Fruit fly (Drosophila melanogaster) whole organism, embryonic: Measurements from ENCODE around the gene Dhps.

Source experiments
- Aef1 ChIP-seq: fragments of 200-800 bp; sonication (Bioruptor generic); IDR thresholded peaks from 3 replicates; pipeline ENCODE4 v1.3.6; 2022; ENCODE audit warnings: missing biosample characterization, missing genetic modification characterization
- Antp ChIP-seq: fragments of 200-800 bp; sonication (Bioruptor generic); optimal IDR thresholded peaks from 3 replicates; lab custom pipeline; 2016; ENCODE audit warnings: missing biosample characterization, missing genetic modification characterization
- Blimp-1 ChIP-seq: fragments of 200-800 bp; sonication (Bioruptor generic); optimal IDR thresholded peaks from 3 replicates; lab custom pipeline; 2018; ENCODE audit warnings: missing biosample characterization, missing genetic modification characterization, mild to moderate bottlenecking, moderate library complexity, missing genetic modification reagents
- BtbVII ChIP-seq: fragments of 200-800 bp; sonication (Bioruptor generic); optimal IDR thresholded peaks from 3 replicates; lab custom pipeline; 2017; ENCODE audit warnings: missing biosample characterization, mild to moderate bottlenecking, missing genetic modification characterization
- CG10274 ChIP-seq: fragments of 200-800 bp; sonication (Bioruptor generic); optimal IDR thresholded peaks from 3 replicates; lab custom pipeline; 2017; ENCODE audit warnings: missing biosample characterization, mild to moderate bottlenecking, missing genetic modification characterization
- CG10366 ChIP-seq: fragments of 200-800 bp; sonication (Bioruptor generic); IDR thresholded peaks from 2 replicates; pipeline ENCODE4 v1.3.6; 2022; ENCODE audit warnings: missing biosample characterization, missing genetic modification characterization
- CG10462 ChIP-seq: fragments of 200-800 bp; sonication (Bioruptor generic); optimal IDR thresholded peaks from 2 replicates; lab custom pipeline; 2016; ENCODE audit warnings: missing biosample characterization, missing genetic modification characterization
- CG12104 ChIP-seq: fragments of 200-800 bp; sonication (Bioruptor generic); optimal IDR thresholded peaks from 3 replicates; lab custom pipeline; 2016; ENCODE audit warnings: missing biosample characterization, missing genetic modification characterization
- CG12155 ChIP-seq: fragments of 200-800 bp; sonication (Bioruptor generic); optimal IDR thresholded peaks from 3 replicates; lab custom pipeline; 2016; ENCODE audit warnings: missing biosample characterization, missing genetic modification characterization
- CG12219 ChIP-seq: fragments of 200-800 bp; sonication (Bioruptor generic); optimal IDR thresholded peaks from 3 replicates; lab custom pipeline; 2018; ENCODE audit warnings: missing biosample characterization, mild to moderate bottlenecking, missing genetic modification characterization
- CG12659 ChIP-seq: fragments of 200-800 bp; sonication (Bioruptor generic); optimal IDR thresholded peaks from 3 replicates; lab custom pipeline; 2017; ENCODE audit warnings: mild to moderate bottlenecking, missing biosample characterization, missing genetic modification reagents, missing genetic modification characterization
- CG12769 ChIP-seq: fragments of 200-800 bp; sonication (Bioruptor generic); optimal IDR thresholded peaks from 2 replicates; lab custom pipeline; 2019; ENCODE audit warnings: missing biosample characterization, mild to moderate bottlenecking, missing genetic modification characterization, moderate library complexity
- CG18619 ChIP-seq: fragments of 200-800 bp; sonication (Bioruptor generic); optimal IDR thresholded peaks from 3 replicates; lab custom pipeline; 2017; ENCODE audit warnings: missing biosample characterization, mild to moderate bottlenecking, missing genetic modification characterization
- CG2129 ChIP-seq: fragments of 200-800 bp; sonication (Bioruptor generic); IDR thresholded peaks from 2 replicates; pipeline ENCODE4 v1.3.6; 2022; ENCODE audit warnings: missing biosample characterization, missing genetic modification characterization; ENCODE audit not compliant: partially characterized antibody
- CG3838 ChIP-seq: fragments of 200-800 bp; sonication (Bioruptor generic); optimal IDR thresholded peaks from 3 replicates; lab custom pipeline; 2016; ENCODE audit warnings: missing biosample characterization, missing genetic modification characterization
- CG42726 ChIP-seq: fragments of 200-800 bp; sonication (Bioruptor generic); IDR thresholded peaks from 2 replicates; pipeline ENCODE4 v1.3.6; 2022; ENCODE audit warnings: missing biosample characterization, missing genetic modification characterization; ENCODE audit not compliant: partially characterized antibody
- CG7357 ChIP-seq: fragments of 200-800 bp; sonication (Bioruptor generic); IDR thresholded peaks from 3 replicates; pipeline ENCODE4 v1.3.6; 2022; ENCODE audit warnings: missing biosample characterization, missing genetic modification characterization
- CG7987 ChIP-seq: fragments of 200-800 bp; sonication (Bioruptor generic); optimal IDR thresholded peaks from 2 replicates; lab custom pipeline; 2018; ENCODE audit warnings: missing biosample characterization, mild to moderate bottlenecking, missing genetic modification characterization, moderate library complexity
- CG8089 ChIP-seq: fragments of 200-800 bp; sonication (Bioruptor generic); optimal IDR thresholded peaks from 3 replicates; lab custom pipeline; 2016; ENCODE audit warnings: missing biosample characterization, missing genetic modification characterization
- CG8944 ChIP-seq: fragments of 200-800 bp; sonication (Bioruptor generic); optimal IDR thresholded peaks from 3 replicates; lab custom pipeline; 2016; ENCODE audit warnings: missing biosample characterization, missing genetic modification characterization
- Deaf1 ChIP-seq: fragments of 200-800 bp; optimal IDR thresholded peaks from 3 replicates; lab custom pipeline; 2019; ENCODE audit warnings: missing biosample characterization, mild to moderate bottlenecking, missing genetic modification characterization, moderate library complexity
- Dip2 ChIP-seq: fragments of 200-800 bp; sonication (Bioruptor generic); IDR thresholded peaks from 2 replicates; pipeline ENCODE4 v1.3.6; 2022; ENCODE audit warnings: missing biosample characterization, missing genetic modification characterization
- Dll ChIP-seq: fragments of 200-800 bp; sonication (Bioruptor generic); IDR thresholded peaks from 4 replicates; pipeline ENCODE4 v1.3.6; 2022; ENCODE audit warnings: missing biosample characterization, missing genetic modification characterization; ENCODE audit not compliant: partially characterized antibody
- E2f1 ChIP-seq: fragments of 200-800 bp; sonication (Bioruptor generic); IDR thresholded peaks from 2 replicates; pipeline ENCODE4 v1.3.6; 2022; ENCODE audit warnings: missing biosample characterization, missing genetic modification characterization
- Eip74EF ChIP-seq, 2 experiments: fragments of 200-800 bp in 1 of 2; fragments of >200 bp in 1 of 2; sonication (Bioruptor generic) in 1 of 2; optimal IDR thresholded peaks; 2 replicates each; lab custom pipeline; 2017 to 2019; ENCODE audit warnings: missing biosample characterization in 2 of 2, missing genetic modification characterization in 2 of 2, mild to moderate bottlenecking in 1 of 2, moderate library complexity in 1 of 2
- Fer1 ChIP-seq: fragments of 200-800 bp; sonication (Bioruptor generic); optimal IDR thresholded peaks from 2 replicates; lab custom pipeline; 2017; ENCODE audit warnings: missing biosample characterization, mild to moderate bottlenecking, missing genetic modification characterization
- Fer3 ChIP-seq: fragments of 200-800 bp; sonication (Bioruptor generic); optimal IDR thresholded peaks from 2 replicates; lab custom pipeline; 2018; ENCODE audit warnings: missing biosample characterization, mild to moderate bottlenecking, missing genetic modification characterization, moderate library complexity
- HHEX ChIP-seq: fragments of 200-800 bp; sonication (Bioruptor generic); optimal IDR thresholded peaks from 3 replicates; lab custom pipeline; 2017; ENCODE audit warnings: missing biosample characterization, mild to moderate bottlenecking, missing genetic modification characterization, missing genetic modification reagents
- HLH3B ChIP-seq: fragments of 200-800 bp; sonication (Bioruptor generic); IDR thresholded peaks from 2 replicates; pipeline ENCODE4 v1.3.6; 2022; ENCODE audit warnings: missing biosample characterization, missing genetic modification characterization
- HLHmδ ChIP-seq: fragments of 200-800 bp; sonication (Bioruptor generic); optimal IDR thresholded peaks from 2 replicates; lab custom pipeline; 2018; ENCODE audit warnings: missing biosample characterization, mild to moderate bottlenecking, missing genetic modification characterization, moderate library complexity
- MTF-1 ChIP-seq: fragments of 200-800 bp; sonication (Bioruptor generic); optimal IDR thresholded peaks from 2 replicates; lab custom pipeline; 2018; ENCODE audit warnings: missing biosample characterization, mild to moderate bottlenecking, missing genetic modification characterization, borderline replicate concordance
- Med ChIP-seq: fragments of 200-800 bp; sonication (Bioruptor generic); peaks from one replicate; lab custom pipeline; 2016; ENCODE audit warnings: missing biosample characterization, missing genetic modification characterization, mild to moderate bottlenecking, inconsistent platforms, moderate library complexity
- NC2β ChIP-seq: fragments of 200-800 bp; sonication (Bioruptor generic); optimal IDR thresholded peaks from 2 replicates; lab custom pipeline; 2016; ENCODE audit warnings: missing biosample characterization, missing genetic modification characterization
- Sin3A ChIP-seq: fragments of >200 bp; optimal IDR thresholded peaks from 2 replicates; lab custom pipeline; 2018
- al ChIP-seq: fragments of 200-800 bp; sonication (Bioruptor generic); IDR thresholded peaks from 2 replicates; pipeline ENCODE4 v1.3.6; 2022; ENCODE audit warnings: missing biosample characterization, missing genetic modification characterization
- ap ChIP-seq: fragments of 200-800 bp; sonication (Bioruptor generic); IDR thresholded peaks from 2 replicates; pipeline ENCODE4 v1.3.6; 2022; ENCODE audit warnings: missing biosample characterization, missing genetic modification characterization
- btn ChIP-seq: fragments of 200-800 bp; sonication (Bioruptor generic); optimal IDR thresholded peaks from 2 replicates; lab custom pipeline; 2016; ENCODE audit warnings: missing biosample characterization, missing genetic modification characterization
- dpn ChIP-seq, 2 experiments: fragments of 200-800 bp; sonication (Bioruptor generic); optimal IDR thresholded peaks; 3 replicates each; lab custom pipeline; 2016; ENCODE audit warnings: missing biosample characterization in 2 of 2, missing genetic modification characterization in 2 of 2
- gce ChIP-seq: fragments of 200-800 bp; sonication (Bioruptor generic); IDR thresholded peaks from 3 replicates; pipeline ENCODE4 v1.3.6; 2022; ENCODE audit warnings: missing biosample characterization, missing genetic modification characterization
- gsb ChIP-seq: fragments of 200-800 bp; sonication (Bioruptor generic); IDR thresholded peaks from 2 replicates; pipeline ENCODE4 v1.3.6; 2022; ENCODE audit warnings: missing biosample characterization, missing genetic modification characterization
- kah ChIP-seq: fragments of 200-800 bp; sonication (Bioruptor generic); optimal IDR thresholded peaks from 2 replicates; lab custom pipeline; 2018; ENCODE audit warnings: missing biosample characterization, mild to moderate bottlenecking, missing genetic modification characterization
- lilli ChIP-seq: fragments of 200-800 bp; sonication (Bioruptor generic); optimal IDR thresholded peaks from 3 replicates; lab custom pipeline; 2016; ENCODE audit warnings: missing biosample characterization, missing genetic modification characterization
- luna ChIP-seq: fragments of 200-800 bp; sonication (Bioruptor generic); optimal IDR thresholded peaks from 2 replicates; lab custom pipeline; 2016; ENCODE audit warnings: missing biosample characterization, missing genetic modification characterization
- org-1 ChIP-seq: fragments of 200-800 bp; sonication (Bioruptor generic); optimal IDR thresholded peaks from 2 replicates; lab custom pipeline; 2017; ENCODE audit warnings: missing biosample characterization, missing genetic modification characterization
- pho ChIP-seq: fragments of 200-800 bp; sonication (Bioruptor generic); optimal IDR thresholded peaks from 2 replicates; lab custom pipeline; 2016; ENCODE audit warnings: missing biosample characterization, missing genetic modification characterization
- pnt ChIP-seq: fragments of 200-800 bp; sonication (Bioruptor generic); optimal IDR thresholded peaks from 3 replicates; lab custom pipeline; 2016; ENCODE audit warnings: missing biosample characterization, missing genetic modification characterization
- psq ChIP-seq: fragments of 200-800 bp; sonication (Bioruptor generic); optimal IDR thresholded peaks from 2 replicates; lab custom pipeline; 2017; ENCODE audit warnings: missing biosample characterization, missing genetic modification characterization
- row ChIP-seq: fragments of 200-800 bp; sonication (Bioruptor generic); IDR thresholded peaks from 3 replicates; pipeline ENCODE4 v1.3.6; 2022; ENCODE audit warnings: missing biosample characterization, missing genetic modification characterization
- so ChIP-seq: fragments of 200-800 bp; sonication (Bioruptor generic); IDR thresholded peaks from 3 replicates; pipeline ENCODE4 v1.3.6; 2022; ENCODE audit warnings: missing biosample characterization, missing genetic modification characterization
- unc-4 ChIP-seq: fragments of 200-800 bp; sonication (Bioruptor generic); IDR thresholded peaks from 2 replicates; pipeline ENCODE4 v1.3.6; 2022; ENCODE audit warnings: missing biosample characterization, missing genetic modification characterization; ENCODE audit not compliant: partially characterized antibody
- usp ChIP-seq: fragments of >200 bp; optimal IDR thresholded peaks from 2 replicates; lab custom pipeline; 2017; ENCODE audit warnings: missing biosample characterization, missing genetic modification characterization

The Dhps gene

dm6 chr3L:8197779-8198279 is at the start of gene Dhps, which contains the start of gene UbcE2M (continued):
- TF ChIP-seq org-1 (GFP tag; lab: Kevin White, UChicago) (no peak), CG12104 (GFP tag; lab: Kevin White, UChicago) (peak; percentile 43), NC2β (peak; percentile 0), MTF-1 (GFP tag; lab: Kevin White, UChicago) (no peak), row (GFP tag; lab: Robert Waterston, UW) (peak; percentile 93), Blimp-1 (GFP tag; lab: Kevin White, UChicago) (no peak), CG8089 (GFP tag; lab: Kevin White, UChicago) (no peak), CG7357 (GFP tag; lab: Robert Waterston, UW) (peak; percentile 55; the same call in 2 of the 3 replicates), HLH3B (GFP tag; lab: Robert Waterston, UW) (peak; percentile 56; the same call in 1 of the 2 replicates), CG12659 (GFP tag; lab: Kevin White, UChicago) (peak; percentile 87), CG10274 (peak; percentile 8), CG8944 (GFP tag; lab: Kevin White, UChicago) (peak; percentile 11), CG12155 (GFP tag; lab: Kevin White, UChicago) (peak; percentile 70), CG10366 (peak; percentile 41; the same call in 1 of the 2 replicates), Dip2 (GFP tag; lab: Robert Waterston, UW) (no peak), CG42726 (GFP tag; lab: Robert Waterston, UW) (peak; percentile 53), HLHmδ (GFP tag; lab: Kevin White, UChicago) (no peak), BtbVII (GFP tag; lab: Kevin White, UChicago) (peak; percentile 46), Fer1 (peak; percentile 78), CG10462 (GFP tag; lab: Kevin White, UChicago) (no peak), ap (GFP tag; lab: Robert Waterston, UW) (no peak), Antp (peak; percentile 53), unc-4 (GFP tag; lab: Robert Waterston, UW) (peak; percentile 68), usp (no peak), kah (GFP tag; lab: Kevin White, UChicago) (peak; percentile 68), Fer3 (peak; percentile 76), Eip74EF (GFP tag; optimal IDR thresholded peaks at IDR 0.05; lab: Kevin White, UChicago) (no peak), CG12219 (no peak), gce (GFP tag; lab: Robert Waterston, UW) (no peak), CG18619 (peak; percentile 79), Sin3A (lab: Kevin White, UChicago) (peak; percentile 41), Dll (GFP tag; lab: Robert Waterston, UW) (peak; percentile 75), E2f1 (GFP tag; lab: Robert Waterston, UW) (no peak; the same call in none of the 2 replicates), CG2129 (GFP tag; lab: Robert Waterston, UW) (peak; percentile 33), Med (GFP tag; lab: Kevin White, UChicago) (peak; percentile 89), CG12769 (tag; lab: Kevin White, UChicago) (no peak), luna (GFP tag; lab: Kevin White, UChicago) (no peak), btn (GFP tag; lab: Kevin White, UChicago) (no peak), pnt (GFP tag; lab: Kevin White, UChicago) (peak; percentile 56), gsb (GFP tag; lab: Robert Waterston, UW) (no peak), HHEX (GFP tag; lab: Kevin White, UChicago) (peak; percentile 65), Aef1 (GFP tag; lab: Robert Waterston, UW) (no peak; the same call in 1 of the 3 replicates), CG3838 (GFP tag; lab: Kevin White, UChicago) (no peak), CG7987 (GFP tag; lab: Kevin White, UChicago) (peak; percentile 2), so (GFP tag; lab: Robert Waterston, UW) (no peak; the same call in 2 of the 3 replicates), lilli (GFP tag; lab: Kevin White, UChicago) (peak; percentile 66), psq (GFP tag; lab: Kevin White, UChicago) (peak; percentile 54), pho (peak; percentile 48), Deaf1 (no peak), al (GFP tag; lab: Robert Waterston, UW) (peak; percentile 71), dpn (GFP tag; optimal IDR thresholded peaks at IDR 0.05; lab: Kevin White, UChicago) (peak; percentile 66)
